Worm (Caenorhabditis elegans) whole organism, L4/young adult: ENCODE data around the gene lips-1.
A peak's percentile ranks its signal among the peaks of the same experiment; 100 is the strongest.

ENCODE experiments used
- W03F9.2 ChIP-seq: fragments of 150-350 bp; optimal IDR thresholded peaks from 2 replicates; lab custom pipeline; 2014; ENCODE audit warnings: missing biosample characterization, missing genetic modification characterization
- dao-5 ChIP-seq: sonication (generic microtip); optimal IDR thresholded peaks from 2 replicates; lab custom pipeline; 2016; ENCODE audit warnings: missing genotype, missing genetic modification characterization, moderate library complexity, missing compliant biosample characterization
- him-1 ChIP-seq: sonication (generic microtip); optimal IDR thresholded peaks from 2 replicates; lab custom pipeline; 2016; ENCODE audit warnings: missing genotype, missing genetic modification reagents, missing genetic modification characterization, missing compliant biosample characterization

lips-1 gene

DNA sequence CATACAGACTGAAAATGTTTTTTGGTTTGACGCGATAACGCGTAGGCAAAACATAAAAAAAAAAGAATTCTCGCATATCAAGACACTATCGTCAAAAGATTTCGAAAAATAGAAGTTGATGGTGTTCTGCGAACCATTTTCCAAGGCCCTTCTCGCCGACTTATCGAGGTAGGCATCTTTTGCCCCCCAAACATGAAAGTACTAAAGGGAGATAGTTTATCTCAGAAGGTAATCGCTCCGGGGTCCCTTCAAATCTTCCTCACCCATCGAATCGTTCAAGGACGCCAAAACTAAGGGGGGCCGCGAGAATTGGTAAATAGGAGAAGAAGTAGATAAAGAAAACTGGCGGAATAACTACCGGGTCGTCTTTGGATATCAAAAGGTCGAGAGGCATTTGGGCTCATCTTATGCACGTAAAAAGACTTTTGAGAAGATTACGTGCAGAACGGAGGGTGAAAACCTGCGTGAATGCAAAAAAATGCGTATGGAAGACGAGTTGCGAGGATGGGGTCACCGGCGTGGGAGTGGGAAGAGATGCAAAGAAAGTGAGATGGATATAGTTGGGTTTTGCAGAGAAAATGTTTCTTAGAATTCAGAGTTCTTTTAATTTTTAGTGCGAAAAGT lies 18.9 kb downstream of the lips-1 start:
- TF ChIP-seq him-1, result no peak

DNA sequence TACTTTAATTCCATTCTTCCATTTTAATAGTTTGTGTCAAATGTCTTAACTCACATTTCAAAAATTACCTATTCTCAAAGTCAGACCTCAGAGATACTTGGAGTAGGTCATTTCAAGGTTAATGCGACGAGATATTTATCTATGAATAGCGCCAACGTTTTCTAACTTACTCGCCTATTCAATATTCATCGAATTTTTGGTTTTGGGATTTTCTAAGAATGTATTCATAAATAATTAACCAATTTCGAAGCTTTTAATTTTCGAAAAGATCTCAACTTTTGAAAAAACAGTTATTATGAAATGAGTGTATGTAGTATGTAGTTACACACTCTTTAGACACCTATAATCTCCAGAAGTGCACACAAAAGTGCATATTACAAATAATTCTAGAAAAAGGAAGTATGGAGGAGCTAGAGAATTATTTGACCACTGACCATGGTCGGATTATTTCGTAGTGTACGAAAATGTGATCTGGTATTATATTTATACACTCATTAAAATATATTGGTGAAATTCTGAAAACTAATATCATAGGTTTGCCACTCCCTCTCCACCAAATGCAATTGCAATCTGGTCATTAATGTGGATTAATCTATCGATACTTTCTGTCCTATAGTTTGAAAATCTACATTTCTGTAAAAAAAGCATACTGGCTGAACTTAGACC lies 20.0 kb downstream of the lips-1 start:
- TF ChIP-seq dao-5 (tag; lab: Kevin White, UChicago), result no peak
- TF ChIP-seq W03F9.2 (tag; lab: Kevin White, UChicago), result no peak
- no peak for TF ChIP-seq him-1

DNA sequence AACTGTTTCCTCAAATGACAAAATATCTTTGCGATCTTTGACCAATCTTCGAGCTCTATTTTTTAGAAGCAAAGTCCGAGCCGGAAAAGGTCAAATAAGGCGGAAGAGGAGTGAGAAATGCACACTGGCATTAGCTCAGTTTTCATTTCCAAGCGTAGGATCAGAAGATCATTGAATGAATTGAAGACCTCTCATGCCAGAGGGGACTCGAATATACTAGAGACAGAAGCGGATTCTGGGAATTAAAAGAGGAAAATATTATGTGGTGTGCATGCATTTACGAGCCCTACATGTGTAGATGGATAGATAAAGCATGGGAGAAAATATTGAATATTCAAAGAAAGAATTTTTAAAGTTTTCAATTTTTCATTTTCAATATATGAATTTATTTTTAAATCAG lies 20.8 kb downstream of the lips-1 start:
- no peak for TF ChIP-seq him-1
- no peak for TF ChIP-seq W03F9.2 (tag; lab: Kevin White, UChicago)
- TF ChIP-seq dao-5 (tag; lab: Kevin White, UChicago), result no peak

DNA sequence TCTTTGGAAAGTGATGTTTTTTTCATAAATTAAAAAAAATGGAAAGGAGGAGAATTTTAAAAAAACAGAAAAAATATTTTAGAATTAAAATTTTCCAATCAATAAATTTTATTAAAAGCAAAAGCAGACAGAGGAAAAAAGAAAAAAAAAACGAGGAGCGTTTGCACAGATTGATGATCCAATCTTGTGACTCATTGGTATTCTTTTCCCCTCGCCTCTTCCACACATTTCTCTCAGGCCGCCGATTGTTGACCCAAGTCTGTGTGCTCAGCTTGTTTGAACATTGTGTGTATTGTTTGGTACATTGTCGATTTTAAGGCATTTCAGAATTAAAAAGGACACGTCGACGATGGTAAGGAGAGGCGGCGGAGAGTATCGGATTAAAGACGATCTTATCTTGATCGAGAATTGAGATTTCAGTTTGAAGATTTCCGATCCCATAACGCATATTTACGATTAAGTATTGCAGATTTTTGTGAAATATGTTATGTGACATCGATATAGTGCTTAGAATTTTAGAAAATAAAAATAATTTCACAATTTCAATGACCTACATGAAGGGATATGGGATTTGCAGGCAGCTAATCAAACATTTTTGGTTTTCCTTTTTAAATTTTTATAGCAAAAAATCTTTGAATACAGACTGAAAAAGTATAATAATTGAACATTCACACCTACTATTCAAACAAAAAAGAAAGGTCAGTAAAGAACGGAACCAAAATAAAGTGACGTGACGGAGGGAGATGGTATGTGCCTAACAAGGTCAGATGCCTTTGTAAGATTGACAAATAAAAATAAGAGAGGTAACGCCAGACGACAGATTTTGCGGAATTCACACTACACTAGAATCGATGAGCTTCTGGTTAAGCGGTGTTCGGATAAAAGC lies 23.3 kb downstream of the lips-1 start:
- TF ChIP-seq him-1, result no peak
- no peak for TF ChIP-seq W03F9.2 (tag; lab: Kevin White, UChicago)
- no peak for TF ChIP-seq dao-5 (tag; lab: Kevin White, UChicago)

DNA sequence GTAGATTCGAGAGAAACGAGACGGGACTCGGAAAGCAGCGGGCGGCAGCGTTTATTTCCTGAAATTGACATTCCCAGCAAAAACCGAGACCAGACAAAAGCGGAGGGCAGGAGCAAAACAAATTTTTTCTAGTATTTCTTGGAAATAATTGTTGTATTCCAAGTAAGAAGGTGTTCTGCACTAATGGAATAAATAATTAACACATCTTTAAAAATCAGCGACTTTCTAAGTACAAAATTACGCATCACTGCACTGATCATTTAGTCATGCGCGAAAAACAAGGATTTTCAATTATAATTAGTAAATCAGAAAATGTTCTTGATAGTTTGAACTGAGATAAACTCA lies 23.9 kb downstream of the lips-1 start:
- TF ChIP-seq W03F9.2 (tag; lab: Kevin White, UChicago) (no peak), him-1 (peak; percentile 19), dao-5 (tag; lab: Kevin White, UChicago) (no peak)

DNA sequence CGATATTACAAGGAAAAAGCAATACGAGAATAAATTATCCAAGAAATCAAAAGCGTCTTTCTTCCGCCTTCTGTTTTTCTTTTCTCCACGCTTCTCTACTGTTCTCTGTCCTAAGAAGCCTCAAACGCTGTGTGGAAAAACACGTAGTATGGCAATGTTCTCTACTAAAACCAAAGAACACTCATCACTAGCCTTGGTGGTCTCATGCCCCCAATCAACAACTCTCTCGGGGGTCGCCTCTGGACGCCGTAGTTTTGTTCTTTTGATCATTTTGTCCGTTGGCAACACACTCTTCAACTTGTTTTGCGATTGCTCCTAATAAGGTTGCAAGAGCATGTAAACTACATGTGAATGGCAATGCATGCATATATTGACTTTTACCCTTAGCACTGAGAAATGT lies 24.7 kb downstream of the lips-1 start:
- TF ChIP-seq him-1 (no peak), dao-5 (tag; lab: Kevin White, UChicago) (no peak), W03F9.2 (tag; lab: Kevin White, UChicago) (no peak)

DNA sequence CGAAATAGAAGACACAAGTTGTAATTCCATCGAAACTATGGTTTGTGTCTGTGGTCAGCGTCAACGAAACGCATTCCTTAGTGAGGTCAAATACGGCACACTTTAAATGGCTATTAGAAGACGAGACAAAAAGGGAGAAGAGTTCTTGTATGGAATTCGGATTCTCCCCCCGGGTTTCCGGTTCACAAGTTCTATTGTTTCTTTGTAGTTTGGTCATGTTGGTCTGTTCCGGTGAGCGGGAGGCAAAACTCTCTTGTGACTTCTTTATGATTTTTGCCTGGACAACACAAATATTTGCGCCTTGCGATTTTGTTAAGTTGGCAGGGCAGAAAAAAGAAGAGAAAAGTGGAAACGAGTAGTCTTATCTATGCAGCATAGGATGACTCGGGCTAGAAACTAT lies 25.3 kb downstream of the lips-1 start:
- TF ChIP-seq him-1, result no peak
- no peak for TF ChIP-seq W03F9.2 (tag; lab: Kevin White, UChicago)
- no peak for TF ChIP-seq dao-5 (tag; lab: Kevin White, UChicago)

DNA sequence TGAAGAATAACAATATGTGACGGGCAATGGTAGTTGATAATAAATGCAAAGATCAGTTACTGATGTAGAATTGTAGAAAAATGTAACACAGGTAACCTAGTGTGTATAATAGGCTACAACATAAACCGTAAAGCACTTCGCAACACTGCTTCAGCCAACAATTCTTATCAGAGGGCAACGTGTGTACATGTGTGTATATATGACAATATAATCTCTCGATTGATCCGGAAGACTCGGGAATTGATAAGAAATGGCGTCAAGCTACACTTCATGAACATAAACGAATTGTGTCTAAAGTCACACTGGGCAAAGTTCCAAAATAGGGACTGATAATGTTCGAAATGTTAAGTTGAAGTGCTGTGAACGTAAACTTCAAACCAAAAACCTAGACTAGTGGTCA lies 25.9 kb downstream of the lips-1 start:
- no peak for TF ChIP-seq dao-5 (tag; lab: Kevin White, UChicago)
- TF ChIP-seq him-1, result no peak
- TF ChIP-seq W03F9.2 (tag; lab: Kevin White, UChicago), result no peak

DNA sequence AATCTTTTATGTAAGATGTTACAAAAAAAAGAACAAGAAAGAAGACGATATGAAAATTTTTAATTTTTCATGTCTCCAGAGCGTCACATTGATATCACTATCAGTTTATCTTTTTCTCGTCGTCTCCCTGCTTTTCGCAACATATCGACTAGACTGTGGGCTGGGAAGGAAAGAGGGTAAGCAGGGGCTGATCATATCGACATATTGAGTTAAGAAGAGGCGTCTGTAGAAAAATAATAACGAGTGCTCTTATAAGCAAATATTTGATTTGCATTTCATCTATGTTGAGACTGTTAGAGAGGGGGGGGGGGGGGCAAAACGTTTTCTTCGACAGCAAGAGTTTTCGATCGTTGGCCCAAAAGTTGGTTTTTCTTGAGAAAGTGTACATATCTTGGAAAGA lies 26.4 kb downstream of the lips-1 start:
- TF ChIP-seq W03F9.2 (tag; lab: Kevin White, UChicago), result no peak
- no peak for TF ChIP-seq him-1
- TF ChIP-seq dao-5 (tag; lab: Kevin White, UChicago), result no peak

DNA sequence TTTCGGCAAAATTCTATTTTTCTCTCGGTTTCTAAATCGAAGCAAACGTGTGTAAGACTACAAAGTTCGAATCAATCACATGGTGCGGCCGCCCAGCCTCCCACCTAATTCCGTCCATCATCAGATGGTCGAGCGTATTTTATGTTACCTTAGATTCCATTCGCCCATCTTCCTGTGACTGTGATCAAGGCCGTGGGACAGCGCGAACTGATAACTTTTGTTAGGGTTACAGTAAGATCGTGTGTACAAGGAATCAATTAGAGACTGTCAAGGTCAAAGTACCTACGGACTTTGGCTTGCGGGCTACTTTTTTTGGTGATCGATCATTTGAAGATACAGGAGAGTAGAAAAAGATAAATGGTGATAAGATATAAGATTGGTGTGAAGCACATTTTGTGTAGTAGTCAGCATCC lies 30.5 kb downstream of the lips-1 start:
- TF ChIP-seq him-1, result no peak
- TF ChIP-seq dao-5 (tag; lab: Kevin White, UChicago), result no peak
- TF ChIP-seq W03F9.2 (tag; lab: Kevin White, UChicago), result no peak

DNA sequence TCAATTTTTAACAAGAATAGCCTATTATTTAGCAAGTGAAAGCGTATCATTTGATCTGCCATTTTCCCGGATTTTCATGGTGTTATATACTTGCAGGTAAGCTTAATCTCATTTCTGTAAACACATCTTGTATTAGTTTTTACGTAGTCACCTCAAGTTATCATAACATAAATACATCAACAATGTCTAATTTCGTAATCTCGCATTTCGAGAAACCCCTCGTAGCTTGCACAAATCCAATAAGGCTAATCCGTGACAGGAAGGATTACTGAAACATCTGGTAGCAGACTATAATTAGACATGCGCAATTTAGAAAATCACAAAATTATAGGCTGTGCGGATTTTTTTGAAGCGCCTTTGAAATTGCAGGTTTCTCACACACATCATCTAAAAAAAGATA lies 31.9 kb downstream of the lips-1 start:
- TF ChIP-seq dao-5 (tag; lab: Kevin White, UChicago), result no peak
- no peak for TF ChIP-seq him-1
- no peak for TF ChIP-seq W03F9.2 (tag; lab: Kevin White, UChicago)

DNA sequence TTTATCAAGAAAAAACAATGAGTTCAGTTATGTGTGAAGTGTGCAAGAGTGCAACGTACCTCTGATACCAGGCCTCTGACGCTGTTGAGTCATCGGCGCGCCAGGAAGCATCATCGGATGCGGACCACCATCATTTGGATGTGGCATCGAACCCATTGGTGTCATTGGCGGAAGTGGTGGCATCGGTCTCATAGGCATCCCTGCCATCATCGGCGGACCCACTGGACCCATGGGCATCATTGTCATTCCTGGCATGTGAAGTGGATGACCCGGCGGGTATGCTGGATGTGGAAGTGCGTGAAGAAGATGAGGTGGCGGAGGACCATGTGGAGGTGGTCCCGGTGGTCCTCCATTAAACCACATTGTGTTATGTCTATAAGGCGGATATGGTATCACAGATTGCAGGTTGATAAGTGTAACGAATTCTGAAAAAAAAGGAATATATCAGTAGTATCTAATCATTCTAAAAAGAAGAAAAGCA lies 32.8 kb downstream of the lips-1 start, which contains the start of gene scd-1:
scd-1 (minus strand) TSS at position 431 of the 481 bp plus-strand sequence.
- TF ChIP-seq dao-5 (tag; lab: Kevin White, UChicago) (no peak), W03F9.2 (tag; lab: Kevin White, UChicago) (no peak), him-1 (no peak)

DNA sequence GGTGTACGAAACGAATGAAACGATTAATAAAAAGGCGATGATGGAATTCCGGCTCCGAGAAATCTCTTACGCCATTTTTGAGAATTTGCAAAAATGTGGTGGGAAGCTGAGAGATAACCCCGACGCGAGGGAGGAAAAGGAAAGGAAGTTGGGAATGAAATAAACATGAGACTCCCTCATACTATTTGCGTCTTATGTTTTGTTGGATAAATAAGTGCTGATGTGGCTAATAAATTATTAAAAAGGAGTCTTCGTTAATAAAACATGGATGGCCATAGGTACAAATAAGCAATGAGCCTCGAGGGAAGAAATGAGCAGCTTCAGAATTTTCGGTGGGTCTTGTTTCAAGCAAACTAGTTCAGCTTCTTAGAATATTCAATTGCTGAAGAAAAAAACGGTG lies 39.8 kb downstream of the lips-1 start:
- TF ChIP-seq him-1, result no peak
- no peak for TF ChIP-seq W03F9.2 (tag; lab: Kevin White, UChicago)
- TF ChIP-seq dao-5 (tag; lab: Kevin White, UChicago), result no peak

DNA sequence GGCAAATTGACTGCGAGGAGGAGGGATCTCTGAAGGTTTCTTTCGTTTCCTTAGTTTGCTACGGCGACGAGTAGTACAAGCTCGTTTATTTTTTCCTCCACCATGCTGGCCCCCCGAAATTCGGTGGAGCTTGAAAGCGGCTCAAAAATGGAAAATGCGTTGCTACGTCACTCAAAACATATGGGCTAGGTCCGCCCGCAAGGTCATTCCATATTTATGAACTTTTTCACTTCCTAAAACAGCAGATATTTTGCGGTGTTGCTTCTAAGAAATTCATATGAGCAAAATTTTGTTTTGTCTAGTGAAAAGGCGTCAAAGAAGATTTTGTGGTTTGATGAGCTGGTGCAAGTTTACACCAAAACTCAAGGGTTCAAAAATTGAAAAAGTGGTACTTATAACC lies 41.9 kb downstream of the lips-1 start:
- TF ChIP-seq W03F9.2 (tag; lab: Kevin White, UChicago) (no peak), him-1 (no peak), dao-5 (tag; lab: Kevin White, UChicago) (no peak)
